Worm (Caenorhabditis elegans): ENCODE data around the gene T12D8.10.

DNA sequence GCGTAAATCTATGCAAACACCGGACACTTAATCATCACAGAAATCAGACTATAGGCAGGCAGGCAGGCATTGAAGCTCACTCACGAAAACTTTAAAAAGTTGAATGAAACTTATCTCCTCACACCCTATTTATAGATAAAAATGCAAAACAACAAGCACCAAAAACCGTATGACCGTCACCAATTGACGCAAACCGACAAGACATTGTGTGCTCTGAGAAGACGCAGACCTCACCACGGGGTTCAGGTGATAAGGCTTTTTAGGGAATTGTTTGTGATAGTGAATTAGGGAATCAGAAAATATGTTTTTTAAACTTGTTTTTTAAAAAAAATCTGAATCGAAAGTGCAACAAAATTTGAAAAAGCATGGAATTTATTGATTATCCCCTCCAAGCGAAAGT, 15.4 kb downstream of the T12D8.10 start, which contains the start of gene T12D8.5:
- TF ChIP-seq snpc-4 (tag; optimal IDR thresholded peaks at IDR 0.05) (no peak), elt-1 (tag; optimal IDR thresholded peaks at IDR 0.05; ENCODE audit: borderline replicate concordance, insufficient read depth) (no peak), nhr-28 (tag; optimal IDR thresholded peaks at IDR 0.05) (no peak), nhr-237 (tag; optimal IDR thresholded peaks at IDR 0.05) (no peak), ceh-83 (GFP tag; optimal IDR thresholded peaks at IDR 0.05) (no peak), mab-5 (tag; optimal IDR thresholded peaks at IDR 0.05) (no peak), ztf-11 (tag; optimal IDR thresholded peaks at IDR 0.05) (no peak), elt-3 (tag; optimal IDR thresholded peaks at IDR 0.05) (no peak), pha-4 (tag; optimal IDR thresholded peaks at IDR 0.05) (no peak), M03D4.4 (tag; optimal IDR thresholded peaks at IDR 0.05) (no peak), blmp-1 (tag; optimal IDR thresholded peaks at IDR 0.05) (no peak), ceh-43 (GFP tag; optimal IDR thresholded peaks at IDR 0.05) (no peak)

Measured in whole organism, mixed stage, embryonic.